Worm (Caenorhabditis elegans) whole organism, mixed stage, embryonic: Measurements from ENCODE around the gene cyp-33E1.

ENCODE experiments used
- ces-1 ChIP-seq: fragments of 150-350 bp; optimal IDR thresholded peaks from 2 replicates; lab custom pipeline; 2014; ENCODE audit warnings: missing biosample characterization, missing genetic modification reagents, missing genetic modification characterization
- hlh-1 ChIP-seq: fragments of 150-350 bp; optimal IDR thresholded peaks from 2 replicates; lab custom pipeline; 2014; ENCODE audit warnings: missing biosample characterization, missing genetic modification reagents, missing genetic modification characterization
- lin-13 ChIP-seq: fragments of 150-350 bp; optimal IDR thresholded peaks from 2 replicates; lab custom pipeline; 2014; ENCODE audit warnings: missing biosample characterization, missing genetic modification characterization
- nhr-76 ChIP-seq: sonication (generic microtip); optimal IDR thresholded peaks from 2 replicates; lab custom pipeline; 2017; ENCODE audit warnings: missing biosample characterization, missing genetic modification characterization
- pha-4 ChIP-seq: fragments of 150-350 bp; optimal IDR thresholded peaks from 2 replicates; lab custom pipeline; 2018; ENCODE audit warnings: missing biosample characterization, missing genetic modification reagents, missing genetic modification characterization
- sptf-1 ChIP-seq: sonication (generic microtip); optimal IDR thresholded peaks from 2 replicates; lab custom pipeline; 2017; ENCODE audit warnings: mild to moderate bottlenecking, missing genetic modification characterization, moderate library complexity, missing compliant biosample characterization
- unc-62 ChIP-seq: fragments of 150-350 bp; optimal IDR thresholded peaks from 2 replicates; lab custom pipeline; 2014; ENCODE audit warnings: missing biosample characterization, missing genetic modification reagents, missing genetic modification characterization
- ztf-11 ChIP-seq: fragments of 150-350 bp; optimal IDR thresholded peaks from 2 replicates; lab custom pipeline; 2014; ENCODE audit warnings: missing biosample characterization, missing genetic modification characterization

DNA sequence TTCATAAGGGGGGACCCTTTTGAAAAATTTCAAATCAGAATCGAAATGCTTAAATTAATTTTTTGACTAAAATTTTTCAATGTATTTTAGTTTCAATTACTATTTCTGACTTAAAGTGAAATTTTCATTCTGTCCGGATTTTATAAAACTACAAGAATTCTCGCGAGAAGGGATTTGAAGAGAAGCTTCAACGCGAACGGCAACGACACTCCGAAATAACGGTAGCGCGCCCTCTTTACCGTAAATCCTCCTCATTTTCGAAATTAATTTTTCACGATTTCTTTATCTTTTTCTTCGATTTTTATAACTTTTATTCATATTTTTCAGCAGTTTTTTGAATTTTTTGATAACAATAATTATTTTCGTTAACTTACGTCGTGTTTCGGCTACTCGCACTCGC, 17.4 kb upstream of the cyp-33E1 start:
- TF ChIP-seq hlh-1 (tag; lab: Kevin White, UChicago) (no peak), pha-4 (no peak), sptf-1 (no peak), nhr-76 (tag; lab: Kevin White, UChicago) (no peak), ztf-11 (tag; lab: Kevin White, UChicago) (no peak), ces-1 (GFP tag; lab: Kevin White, UChicago) (no peak), lin-13 (tag; lab: Kevin White, UChicago) (no peak), unc-62 (no peak)
